Fruit fly (Drosophila melanogaster) whole organism: ENCODE measurements around the gene dnd.

Source experiments
- CG8478 ChIP-seq: fragments of >200 bp; optimal IDR thresholded peaks from 2 replicates; lab custom pipeline; 2018; ENCODE audit warnings: inconsistent platforms
- Dll ChIP-seq: fragments of >200 bp; optimal IDR thresholded peaks from 2 replicates; lab custom pipeline; 2017
- EcR ChIP-seq, 2 experiments: fragments of >200 bp; optimal IDR thresholded peaks; 2 replicates each; lab custom pipeline; 2017; ENCODE audit warnings: missing biosample characterization in 2 of 2, missing genetic modification characterization in 2 of 2, missing genetic modification reagents in 2 of 2
- pan ChIP-seq: fragments of >200 bp; optimal IDR thresholded peaks from 2 replicates; lab custom pipeline; 2017
- psq ChIP-seq: fragments of >200 bp; optimal IDR thresholded peaks from 2 replicates; lab custom pipeline; 2017
- usp ChIP-seq: fragments of >200 bp; optimal IDR thresholded peaks from 2 replicates; lab custom pipeline; 2017; ENCODE audit warnings: missing biosample characterization, missing genetic modification characterization, mixed read lengths

Gene dnd

dm6 chr3R:21856873-21857243, 30.3 kb downstream of the dnd start:
- TF ChIP-seq Dll, result no peak
- no peak for TF ChIP-seq CG8478
- no peak for TF ChIP-seq EcR (GFP tag; optimal IDR thresholded peaks at IDR 0.05; lab: Kevin White, UChicago)
- no peak for TF ChIP-seq usp
- TF ChIP-seq pan, result no peak
- TF ChIP-seq psq (lab: Kevin White, UChicago), result no peak

dm6 chr3R:21856098-21856872, 30.9 kb downstream of the dnd start, which contains the start of gene glec:
glec (minus strand) TSS chr3R:21856266.
- TF ChIP-seq usp (no peak), CG8478 (no peak), EcR (GFP tag; optimal IDR thresholded peaks at IDR 0.05; lab: Kevin White, UChicago) (no peak), pan (no peak), psq (lab: Kevin White, UChicago) (no peak), Dll (no peak)

dm6 chr3R:21855469-21855826, 31.7 kb downstream of the dnd start:
- TF ChIP-seq usp (no peak), CG8478 (no peak), psq (lab: Kevin White, UChicago) (no peak), EcR (GFP tag; optimal IDR thresholded peaks at IDR 0.05; lab: Kevin White, UChicago) (no peak), Dll (no peak), pan (no peak)

- TF ChIP-seq Dll, result no peak
- TF ChIP-seq usp, result no peak
- TF ChIP-seq pan, result no peak
- TF ChIP-seq psq (lab: Kevin White, UChicago), result no peak
- no peak for TF ChIP-seq CG8478
These were observed 32.3 kb downstream of the dnd start for dm6 chr3R:21854574-21855468.

- peak; percentile 31 for TF ChIP-seq CG8478
- TF ChIP-seq usp, result no peak
These were observed 33.3 kb downstream of the dnd start for dm6 chr3R:21853618-21854573.

dm6 chr3R:21852579-21853233, 34.4 kb downstream of the dnd start:
- TF ChIP-seq psq (lab: Kevin White, UChicago), result no peak
- TF ChIP-seq pan, result no peak
- no peak for TF ChIP-seq Dll
- TF ChIP-seq EcR (GFP tag; optimal IDR thresholded peaks at IDR 0.05; lab: Kevin White, UChicago), result no peak
- TF ChIP-seq usp, result no peak

- TF ChIP-seq EcR (GFP tag; optimal IDR thresholded peaks at IDR 0.05; lab: Kevin White, UChicago), result no peak
- TF ChIP-seq Dll, result no peak
- no peak for TF ChIP-seq psq (lab: Kevin White, UChicago)
- no peak for TF ChIP-seq CG8478
- TF ChIP-seq usp, result no peak
- no peak for TF ChIP-seq pan
These were observed 35.3 kb downstream of the dnd start for dm6 chr3R:21851592-21852578.

dm6 chr3R:21849988-21850460, 37.1 kb downstream of the dnd start:
- TF ChIP-seq EcR (GFP tag; optimal IDR thresholded peaks at IDR 0.05; lab: Kevin White, UChicago) (no peak), Dll (no peak), psq (lab: Kevin White, UChicago) (no peak), usp (no peak), pan (no peak), CG8478 (no peak)

dm6 chr3R:21848987-21849442, 38.1 kb downstream of the dnd start:
- no peak for TF ChIP-seq usp
- no peak for TF ChIP-seq psq (lab: Kevin White, UChicago)
- TF ChIP-seq pan, result no peak
- no peak for TF ChIP-seq Dll
- TF ChIP-seq EcR (GFP tag; optimal IDR thresholded peaks at IDR 0.05; lab: Kevin White, UChicago), result no peak

- TF ChIP-seq CG8478, result no peak
- TF ChIP-seq EcR (GFP tag; optimal IDR thresholded peaks at IDR 0.05; lab: Kevin White, UChicago), result no peak
- TF ChIP-seq usp, result no peak
- TF ChIP-seq psq (lab: Kevin White, UChicago), result no peak
- TF ChIP-seq pan, result no peak
- no peak for TF ChIP-seq Dll
These were observed 38.9 kb downstream of the dnd start for dm6 chr3R:21848271-21848670.

dm6 chr3R:21847438-21847837, 39.7 kb downstream of the dnd start:
- no peak for TF ChIP-seq Dll
- no peak for TF ChIP-seq pan
- no peak for TF ChIP-seq usp
- no peak for TF ChIP-seq CG8478
- no peak for TF ChIP-seq psq (lab: Kevin White, UChicago)
